Worm (Caenorhabditis elegans) whole organism, late embryonic: ENCODE measurements around the gene twk-13.

ENCODE experiments used
- C38D4.7 ChIP-seq: fragments of 200-800 bp; sonication (Bioruptor generic); optimal IDR thresholded peaks from 2 replicates; lab custom pipeline; 2018; ENCODE audit warnings: mild to moderate bottlenecking, missing genetic modification characterization, moderate library complexity, missing compliant biosample characterization
- F13H6.1 ChIP-seq: sonication (generic microtip); optimal IDR thresholded peaks from 2 replicates; lab custom pipeline; 2016; ENCODE audit warnings: missing genetic modification characterization, missing compliant biosample characterization
- K09A11.1 ChIP-seq: sonication (generic microtip); optimal IDR thresholded peaks from 2 replicates; lab custom pipeline; 2017; ENCODE audit warnings: antibody characterized with exemption, mild to moderate bottlenecking, missing genetic modification characterization, missing compliant biosample characterization; ENCODE audit not compliant: insufficient read depth
- T23F11.4 ChIP-seq: fragments of 200-800 bp; sonication (Bioruptor generic); optimal IDR thresholded peaks from 2 replicates; lab custom pipeline; 2018; ENCODE audit warnings: mild to moderate bottlenecking, missing genetic modification characterization, missing compliant biosample characterization
- Y22D7AL.16 ChIP-seq: sonication (generic microtip); optimal IDR thresholded peaks from 2 replicates; lab custom pipeline; 2016; ENCODE audit warnings: missing genetic modification characterization, missing compliant biosample characterization
- ama-1 ChIP-seq: fragments of 150-350 bp; optimal IDR thresholded peaks from 2 replicates; lab custom pipeline; 2014
- ceh-14 ChIP-seq: sonication (generic microtip); optimal IDR thresholded peaks from 2 replicates; lab custom pipeline; 2016; ENCODE audit warnings: missing genotype, missing genetic modification characterization, missing compliant biosample characterization
- ceh-2 ChIP-seq: sonication (generic microtip); optimal IDR thresholded peaks from 2 replicates; lab custom pipeline; 2016; ENCODE audit warnings: missing genotype, missing genetic modification characterization, missing compliant biosample characterization
- ceh-22 ChIP-seq: sonication (generic microtip); optimal IDR thresholded peaks from 2 replicates; lab custom pipeline; 2017; ENCODE audit warnings: missing biosample characterization, missing genetic modification characterization
- ceh-24 ChIP-seq: sonication (generic microtip); optimal IDR thresholded peaks from 2 replicates; lab custom pipeline; 2016; ENCODE audit warnings: mild to moderate bottlenecking, missing genetic modification characterization, missing compliant biosample characterization
- ceh-34 ChIP-seq: sonication (generic microtip); optimal IDR thresholded peaks from 2 replicates; lab custom pipeline; 2016; ENCODE audit warnings: mild to moderate bottlenecking, missing genetic modification characterization, missing compliant biosample characterization
- ceh-45 ChIP-seq: fragments of 200-800 bp; sonication (Bioruptor generic); IDR thresholded peaks from 2 replicates; pipeline ENCODE4 v1.3.6; 2022; ENCODE audit warnings: missing genetic modification reagents, missing genetic modification characterization, missing compliant biosample characterization
- ceh-9 ChIP-seq: sonication (generic microtip); optimal IDR thresholded peaks from 2 replicates; lab custom pipeline; 2016; ENCODE audit warnings: mild to moderate bottlenecking, missing genetic modification characterization, inconsistent platforms, missing compliant biosample characterization
- che-1 ChIP-seq: sonication (generic microtip); optimal IDR thresholded peaks from 2 replicates; lab custom pipeline; 2016; ENCODE audit warnings: mild to moderate bottlenecking, missing genetic modification characterization, missing compliant biosample characterization
- dve-1 ChIP-seq: sonication (generic microtip); optimal IDR thresholded peaks from 2 replicates; lab custom pipeline; 2017; ENCODE audit warnings: antibody characterized with exemption, mild to moderate bottlenecking, missing genetic modification characterization, missing compliant biosample characterization
- elt-4 ChIP-seq: sonication (generic microtip); optimal IDR thresholded peaks from 2 replicates; lab custom pipeline; 2016; ENCODE audit warnings: missing genetic modification characterization, missing compliant biosample characterization
- ets-4 ChIP-seq: sonication (generic microtip); optimal IDR thresholded peaks from 2 replicates; lab custom pipeline; 2016; ENCODE audit warnings: missing genetic modification characterization, missing compliant biosample characterization
- eyg-1 ChIP-seq: sonication (generic microtip); optimal IDR thresholded peaks from 2 replicates; lab custom pipeline; 2016; ENCODE audit warnings: missing genotype, missing genetic modification characterization, missing compliant biosample characterization
- fax-1 ChIP-seq: sonication (generic microtip); optimal IDR thresholded peaks from 2 replicates; lab custom pipeline; 2016; ENCODE audit warnings: missing genotype, missing genetic modification characterization, missing compliant biosample characterization
- fkh-6 ChIP-seq: sonication (generic microtip); optimal IDR thresholded peaks from 2 replicates; lab custom pipeline; 2016; ENCODE audit warnings: missing genetic modification characterization, missing compliant biosample characterization
- gmeb-2 ChIP-seq: sonication (generic microtip); optimal IDR thresholded peaks from 2 replicates; lab custom pipeline; 2016; ENCODE audit warnings: missing genetic modification characterization, inconsistent platforms, missing compliant biosample characterization
- hlh-13 ChIP-seq: fragments of 200-800 bp; sonication (Bioruptor generic); optimal IDR thresholded peaks from 2 replicates; lab custom pipeline; 2018; ENCODE audit warnings: mild to moderate bottlenecking, missing genetic modification characterization, missing compliant biosample characterization
- hlh-15 ChIP-seq: sonication (generic microtip); optimal IDR thresholded peaks from 2 replicates; lab custom pipeline; 2016; ENCODE audit warnings: missing genetic modification characterization, missing compliant biosample characterization
- hlh-30 ChIP-seq: sonication (generic microtip); optimal IDR thresholded peaks from 2 replicates; lab custom pipeline; 2017; ENCODE audit warnings: antibody characterized with exemption, missing genetic modification characterization, missing compliant biosample characterization; ENCODE audit not compliant: insufficient read depth
- hlh-8 ChIP-seq: sonication (generic microtip); optimal IDR thresholded peaks from 2 replicates; lab custom pipeline; 2016; ENCODE audit warnings: missing genotype, missing genetic modification characterization, missing compliant biosample characterization
- mec-3 ChIP-seq: sonication (generic microtip); optimal IDR thresholded peaks from 2 replicates; lab custom pipeline; 2016; ENCODE audit warnings: borderline replicate concordance, missing genetic modification characterization, missing compliant biosample characterization
- nhr-11 ChIP-seq: fragments of 150-350 bp; optimal IDR thresholded peaks from 2 replicates; lab custom pipeline; 2014; ENCODE audit warnings: missing biosample characterization, missing genetic modification characterization
- odd-2 ChIP-seq: sonication (generic microtip); optimal IDR thresholded peaks from 2 replicates; lab custom pipeline; 2017; ENCODE audit warnings: antibody characterized with exemption, mild to moderate bottlenecking, missing genetic modification characterization, missing compliant biosample characterization
- pat-9 ChIP-seq: fragments of 200-800 bp; sonication (Bioruptor generic); optimal IDR thresholded peaks from 2 replicates; lab custom pipeline; 2018; ENCODE audit warnings: mild to moderate bottlenecking, missing genetic modification characterization, moderate library complexity, missing compliant biosample characterization
- pax-1 ChIP-seq: fragments of 150-350 bp; optimal IDR thresholded peaks from 2 replicates; lab custom pipeline; 2014; ENCODE audit warnings: missing biosample characterization, missing genetic modification characterization
- pha-2 ChIP-seq: sonication (generic microtip); optimal IDR thresholded peaks from 2 replicates; lab custom pipeline; 2017; ENCODE audit warnings: mild to moderate bottlenecking, missing genetic modification characterization, missing compliant biosample characterization
- pqm-1 ChIP-seq: sonication (generic microtip); optimal IDR thresholded peaks from 2 replicates; lab custom pipeline; 2016; ENCODE audit warnings: missing genetic modification characterization, missing compliant biosample characterization
- pros-1 ChIP-seq: fragments of 150-350 bp; optimal IDR thresholded peaks from 2 replicates; lab custom pipeline; 2014; ENCODE audit warnings: missing biosample characterization, missing genetic modification reagents, missing genetic modification characterization
- ref-2 ChIP-seq: sonication (generic microtip); optimal IDR thresholded peaks from 2 replicates; lab custom pipeline; 2016; ENCODE audit warnings: missing genetic modification characterization, missing compliant biosample characterization
- rnt-1 ChIP-seq: sonication (generic microtip); optimal IDR thresholded peaks from 2 replicates; lab custom pipeline; 2016; ENCODE audit warnings: missing genetic modification characterization, missing compliant biosample characterization
- sdc-2 ChIP-seq: sonication (generic microtip); optimal IDR thresholded peaks from 2 replicates; lab custom pipeline; 2016; ENCODE audit warnings: missing genotype, missing genetic modification characterization, missing compliant biosample characterization
- tbx-2 ChIP-seq: sonication (generic microtip); optimal IDR thresholded peaks from 2 replicates; lab custom pipeline; 2016; ENCODE audit warnings: missing genetic modification characterization, missing compliant biosample characterization
- tbx-7 ChIP-seq: sonication (generic microtip); optimal IDR thresholded peaks from 2 replicates; lab custom pipeline; 2016; ENCODE audit warnings: missing genotype, missing genetic modification characterization, missing compliant biosample characterization
- ttx-3 ChIP-seq: sonication (generic microtip); optimal IDR thresholded peaks from 2 replicates; lab custom pipeline; 2016; ENCODE audit warnings: missing genetic modification reagents, missing genetic modification characterization, missing compliant biosample characterization
- unc-3 ChIP-seq, 2 experiments: fragments of 200-800 bp in 1 of 2; sonication (Bioruptor generic) in 1 of 2; sonication (generic microtip) in 1 of 2; conservative IDR thresholded peaks in 1 of 2; optimal IDR thresholded peaks in 1 of 2; 2 replicates each; pipeline versions ENCODE4 v1.3.6 to Lab custom; 2016 to 2022; ENCODE audit warnings: missing compliant biosample characterization in 2 of 2, missing genetic modification characterization in 2 of 2, missing genetic modification reagents in 1 of 2
- unc-42 ChIP-seq: sonication (generic microtip); optimal IDR thresholded peaks from 2 replicates; lab custom pipeline; 2016; ENCODE audit warnings: missing genotype, missing genetic modification characterization, missing compliant biosample characterization
- unc-55 ChIP-seq: sonication (generic microtip); optimal IDR thresholded peaks from 2 replicates; lab custom pipeline; 2017; ENCODE audit warnings: missing biosample characterization, missing genetic modification reagents, missing genetic modification characterization
- zip-5 ChIP-seq: sonication (generic microtip); optimal IDR thresholded peaks from 2 replicates; lab custom pipeline; 2016; ENCODE audit warnings: missing genetic modification characterization, missing compliant biosample characterization

Gene twk-13

ce11 chrV:12351842-12352241 is 14.0 kb upstream of the twk-13 start:
- no peak for TF ChIP-seq rnt-1 (tag; lab: Kevin White, UChicago)
- no peak for TF ChIP-seq pros-1 (tag; lab: Kevin White, UChicago)
- TF ChIP-seq pha-2 (tag; lab: Kevin White, UChicago): no peak
- no peak for TF ChIP-seq hlh-13
- no peak for TF ChIP-seq ceh-2 (tag; lab: Kevin White, UChicago)
- TF ChIP-seq unc-3 (GFP tag; conservative IDR thresholded peaks at IDR 0.05; lab: Robert Waterston, UW): no peak
- TF ChIP-seq unc-3 (tag; optimal IDR thresholded peaks at IDR 0.05; lab: Kevin White, UChicago): no peak
- no peak for TF ChIP-seq zip-5 (tag; lab: Kevin White, UChicago)
- no peak for TF ChIP-seq pat-9 (tag; lab: Kevin White, UChicago)
- no peak for TF ChIP-seq pqm-1 (tag; lab: Kevin White, UChicago)
- TF ChIP-seq ceh-9 (tag; lab: Kevin White, UChicago): no peak
- no peak for TF ChIP-seq ceh-34 (tag; lab: Kevin White, UChicago)
- TF ChIP-seq hlh-30 (tag; lab: Kevin White, UChicago): no peak
- no peak for TF ChIP-seq F13H6.1 (tag; lab: Kevin White, UChicago)
- TF ChIP-seq, all 69 proteins: peak for 0

- TF ChIP-seq fkh-6 (tag; lab: Kevin White, UChicago) (no peak), ttx-3 (tag; lab: Kevin White, UChicago) (no peak), F13H6.1 (tag; lab: Kevin White, UChicago) (no peak)
- TF ChIP-seq, all 69 proteins: peak for 0
Observed at ce11 chrV:12349365-12349764, 11.6 kb upstream of the twk-13 start.

- TF ChIP-seq K09A11.1 (tag; lab: Kevin White, UChicago): no peak
Observed at ce11 chrV:12347854-12348253, 10.1 kb upstream of the twk-13 start.

- TF ChIP-seq tbx-7 (tag; lab: Kevin White, UChicago) (no peak), F13H6.1 (tag; lab: Kevin White, UChicago) (no peak), unc-55 (GFP tag; lab: Kevin White, UChicago) (no peak), pqm-1 (tag; lab: Kevin White, UChicago) (no peak), unc-42 (tag; lab: Kevin White, UChicago) (no peak), ceh-14 (tag; lab: Kevin White, UChicago) (no peak), Y22D7AL.16 (tag; lab: Kevin White, UChicago) (no peak), fkh-6 (tag; lab: Kevin White, UChicago) (no peak), gmeb-2 (tag; lab: Kevin White, UChicago) (no peak), ceh-34 (tag; lab: Kevin White, UChicago) (no peak), hlh-30 (tag; lab: Kevin White, UChicago) (no peak), sdc-2 (tag; lab: Kevin White, UChicago) (no peak), ref-2 (tag; lab: Kevin White, UChicago) (no peak), dve-1 (tag; lab: Kevin White, UChicago) (no peak), elt-4 (tag; lab: Kevin White, UChicago) (no peak), T23F11.4 (no peak), ceh-45 (GFP tag; lab: Robert Waterston, UW) (no peak), hlh-15 (no peak), ceh-9 (tag; lab: Kevin White, UChicago) (no peak), mec-3 (no peak)
Observed at ce11 chrV:12345808-12346207, 8.0 kb upstream of the twk-13 start, which contains the start of gene snb-2. snb-2 (minus strand) TSS chrV:12345908.

ce11 chrV:12344845-12345244 is 7.1 kb upstream of the twk-13 start, which contains the start of gene F23H12.3:
F23H12.3 (plus strand) TSS chrV:12345145.
- no peak for TF ChIP-seq pat-9 (tag; lab: Kevin White, UChicago)
- no peak for TF ChIP-seq dve-1 (tag; lab: Kevin White, UChicago)
- no peak for TF ChIP-seq nhr-11 (tag; lab: Kevin White, UChicago)
- TF ChIP-seq fax-1 (tag; lab: Kevin White, UChicago): no peak
- no peak for TF ChIP-seq ama-1
- no peak for TF ChIP-seq tbx-2
- no peak for TF ChIP-seq ets-4 (tag; lab: Kevin White, UChicago)
- TF ChIP-seq pax-1 (tag; lab: Kevin White, UChicago): no peak
- TF ChIP-seq mec-3: no peak
- no peak for TF ChIP-seq ceh-24 (tag; lab: Kevin White, UChicago)
- no peak for TF ChIP-seq odd-2 (tag; lab: Kevin White, UChicago)
- no peak for TF ChIP-seq eyg-1 (tag; lab: Kevin White, UChicago)
- TF ChIP-seq T23F11.4: no peak
- TF ChIP-seq hlh-30 (tag; lab: Kevin White, UChicago): no peak
- no peak for TF ChIP-seq ceh-2 (tag; lab: Kevin White, UChicago)
- TF ChIP-seq C38D4.7 (GFP tag; lab: Kevin White, UChicago): no peak
- no peak for TF ChIP-seq ceh-22
- TF ChIP-seq unc-42 (tag; lab: Kevin White, UChicago): no peak
- TF ChIP-seq che-1: no peak
- TF ChIP-seq hlh-8 (tag; lab: Kevin White, UChicago): no peak
- TF ChIP-seq, all 69 proteins: peak for 0
